Worm (Caenorhabditis elegans): ENCODE measurements around the gene R05H10.3.
A peak's percentile ranks its signal among the peaks of the same experiment; 100 is the strongest.

Gene R05H10.3

ce11 chrII:14855229-14855628, 14.5 kb upstream of the R05H10.3 start, which contains the start of gene R05H10.7:
TSS of gene R05H10.7 (plus strand) at chrII:14855529.
- no peak for TF ChIP-seq nhr-11 (tag; optimal IDR thresholded peaks at IDR 0.05)

ce11 chrII:14856922-14857321, 12.8 kb upstream of the R05H10.3 start, which contains the start of gene rbm-28:
TSS of gene rbm-28 (plus strand) at chrII:14857259.
- TF ChIP-seq nhr-76 (tag; optimal IDR thresholded peaks at IDR 0.05) (no peak), nhr-77 (tag; optimal IDR thresholded peaks at IDR 0.05) (no peak), elt-3 (tag; optimal IDR thresholded peaks at IDR 0.05) (no peak), nhr-23 (tag; optimal IDR thresholded peaks at IDR 0.05) (peak; percentile 47), snpc-4 (tag; optimal IDR thresholded peaks at IDR 0.05) (peak; percentile 35), elt-2 (tag; optimal IDR thresholded peaks at IDR 0.05) (no peak), fkh-2 (tag; optimal IDR thresholded peaks at IDR 0.05) (no peak), mdl-1 (tag; optimal IDR thresholded peaks at IDR 0.05) (no peak), daf-12 (tag; optimal IDR thresholded peaks at IDR 0.05) (no peak), nfya-1 (tag; optimal IDR thresholded peaks at IDR 0.05; ENCODE audit: insufficient read depth) (peak; percentile 31), ZK546.5 (tag; optimal IDR thresholded peaks at IDR 0.05) (no peak), lin-15B (tag; optimal IDR thresholded peaks at IDR 0.05) (peak; percentile 54), egl-27 (tag; optimal IDR thresholded peaks at IDR 0.05) (no peak), ztf-4 (tag; optimal IDR thresholded peaks at IDR 0.05) (no peak), elt-1 (tag; optimal IDR thresholded peaks at IDR 0.05) (no peak), skn-1 (tag; optimal IDR thresholded peaks at IDR 0.05) (no peak), fkh-10 (GFP tag; optimal IDR thresholded peaks at IDR 0.05) (no peak), unc-62 (GFP tag; optimal IDR thresholded peaks at IDR 0.05) (no peak), lin-39 (tag; optimal IDR thresholded peaks at IDR 0.05) (no peak), ztf-11 (tag; optimal IDR thresholded peaks at IDR 0.05) (no peak), hmg-11 (tag; optimal IDR thresholded peaks at IDR 0.05) (peak; percentile 40), jun-1 (tag; optimal IDR thresholded peaks at IDR 0.05) (no peak), ceh-28 (tag; optimal IDR thresholded peaks at IDR 0.05) (no peak), nhr-25 (tag; optimal IDR thresholded peaks at IDR 0.05) (no peak), tbx-2 (tag; optimal IDR thresholded peaks at IDR 0.05) (no peak), ceh-9 (tag; optimal IDR thresholded peaks at IDR 0.05) (no peak)

- peak; percentile 49 for TF ChIP-seq skn-1 (tag; optimal IDR thresholded peaks at IDR 0.05)
Measured at ce11 chrII:14865152-14865551, 4.6 kb upstream of the R05H10.3 start.

- TF ChIP-seq nhr-67 (tag; optimal IDR thresholded peaks at IDR 0.05) (no peak), nhr-23 (tag; optimal IDR thresholded peaks at IDR 0.05) (no peak), lsy-12 (tag; optimal IDR thresholded peaks at IDR 0.05) (no peak), fos-1 (tag; optimal IDR thresholded peaks at IDR 0.05) (no peak), elt-2 (tag; optimal IDR thresholded peaks at IDR 0.05) (no peak), nhr-77 (tag; optimal IDR thresholded peaks at IDR 0.05) (no peak), sea-2 (GFP tag; optimal IDR thresholded peaks at IDR 0.05) (no peak), snpc-4 (tag; optimal IDR thresholded peaks at IDR 0.05) (no peak), ceh-82 (tag; optimal IDR thresholded peaks at IDR 0.05) (no peak), elt-1 (tag; optimal IDR thresholded peaks at IDR 0.05) (no peak), nhr-237 (tag; optimal IDR thresholded peaks at IDR 0.05) (no peak), elt-3 (tag; optimal IDR thresholded peaks at IDR 0.05) (no peak), nfya-1 (tag; optimal IDR thresholded peaks at IDR 0.05; ENCODE audit: insufficient read depth) (no peak), ztf-4 (tag; optimal IDR thresholded peaks at IDR 0.05) (no peak), nhr-28 (tag; optimal IDR thresholded peaks at IDR 0.05) (no peak), mml-1 (tag; optimal IDR thresholded peaks at IDR 0.05) (no peak), aly-2 (tag; optimal IDR thresholded peaks at IDR 0.05) (no peak), unc-39 (tag; optimal IDR thresholded peaks at IDR 0.05) (no peak), fkh-10 (GFP tag; optimal IDR thresholded peaks at IDR 0.05) (no peak)
Measured at ce11 chrII:14866156-14866555, 3.6 kb upstream of the R05H10.3 start.

- TF ChIP-seq nhr-237 (tag; optimal IDR thresholded peaks at IDR 0.05) (no peak), ama-1 (optimal IDR thresholded peaks at IDR 0.05) (peak; percentile 83), nhr-43 (tag; optimal IDR thresholded peaks at IDR 0.05; ENCODE audit: poor library complexity, severe bottlenecking) (no peak)
Measured at ce11 chrII:14866668-14867067, 3.1 kb upstream of the R05H10.3 start, which contains the start of gene gpx-2. TSS of gene gpx-2 (plus strand) at chrII:14866766.
